Worm (Caenorhabditis elegans): ENCODE results near the gene B0034.2.

Gene B0034.2

ce11 chrII:5931109-5931508, 13.1 kb downstream of the B0034.2 start:
- TF ChIP-seq nhr-25 (tag; optimal IDR thresholded peaks at IDR 0.05) (peak; percentile 62), ama-1 (optimal IDR thresholded peaks at IDR 0.05) (no peak), elt-1 (tag; optimal IDR thresholded peaks at IDR 0.05) (no peak), nhr-10 (tag; optimal IDR thresholded peaks at IDR 0.05) (no peak), mdl-1 (tag; optimal IDR thresholded peaks at IDR 0.05) (no peak), sma-3 (GFP tag; optimal IDR thresholded peaks at IDR 0.05) (peak; percentile 23), lin-11 (tag; optimal IDR thresholded peaks at IDR 0.05) (no peak), C34F6.9 (tag; optimal IDR thresholded peaks at IDR 0.05) (no peak), lin-13 (GFP tag; optimal IDR thresholded peaks at IDR 0.05) (peak; percentile 27), skn-1 (tag; optimal IDR thresholded peaks at IDR 0.05) (no peak), fos-1 (tag; optimal IDR thresholded peaks at IDR 0.05) (peak; percentile 68), unc-55 (GFP tag; optimal IDR thresholded peaks at IDR 0.05) (no peak), blmp-1 (tag; optimal IDR thresholded peaks at IDR 0.05; ENCODE audit: insufficient read depth) (peak; percentile 28), nhr-21 (tag; optimal IDR thresholded peaks at IDR 0.05) (peak; percentile 27), dmd-4 (tag; optimal IDR thresholded peaks at IDR 0.05) (no peak), ztf-11 (tag; optimal IDR thresholded peaks at IDR 0.05) (no peak), nhr-129 (tag; optimal IDR thresholded peaks at IDR 0.05) (peak; percentile 81), nhr-77 (tag; optimal IDR thresholded peaks at IDR 0.05) (no peak), nhr-23 (tag; optimal IDR thresholded peaks at IDR 0.05) (no peak), F13H6.1 (tag; optimal IDR thresholded peaks at IDR 0.05) (peak; percentile 53), mab-5 (tag; optimal IDR thresholded peaks at IDR 0.05) (no peak), alr-1 (tag; optimal IDR thresholded peaks at IDR 0.05) (no peak), crh-2 (tag; optimal IDR thresholded peaks at IDR 0.05) (peak; percentile 51), snpc-4 (tag; optimal IDR thresholded peaks at IDR 0.05) (no peak), sma-9 (GFP tag; optimal IDR thresholded peaks at IDR 0.05) (peak; percentile 32), sma-9 (tag; optimal IDR thresholded peaks at IDR 0.05) (no peak)

- TF ChIP-seq ama-1 (optimal IDR thresholded peaks at IDR 0.05) (no peak), alr-1 (tag; optimal IDR thresholded peaks at IDR 0.05) (no peak), unc-55 (GFP tag; optimal IDR thresholded peaks at IDR 0.05) (no peak), fos-1 (tag; optimal IDR thresholded peaks at IDR 0.05) (peak; percentile 99), skn-1 (tag; optimal IDR thresholded peaks at IDR 0.05) (peak; percentile 81), crh-2 (tag; optimal IDR thresholded peaks at IDR 0.05) (peak; percentile 63), elt-1 (tag; optimal IDR thresholded peaks at IDR 0.05) (no peak), nhr-129 (tag; optimal IDR thresholded peaks at IDR 0.05) (peak; percentile 44), lin-11 (tag; optimal IDR thresholded peaks at IDR 0.05) (no peak), nhr-23 (tag; optimal IDR thresholded peaks at IDR 0.05) (no peak), lsy-2 (tag; optimal IDR thresholded peaks at IDR 0.05) (peak in 1 of 2 experiments; percentile 8), nhr-12 (tag; optimal IDR thresholded peaks at IDR 0.05) (no peak), blmp-1 (tag; optimal IDR thresholded peaks at IDR 0.05; ENCODE audit: insufficient read depth) (no peak), sma-9 (GFP tag; optimal IDR thresholded peaks at IDR 0.05) (peak; percentile 46), sma-9 (tag; optimal IDR thresholded peaks at IDR 0.05) (no peak)
Measured at ce11 chrII:5930095-5930653, 14.0 kb downstream of the B0034.2 start.

DNA sequence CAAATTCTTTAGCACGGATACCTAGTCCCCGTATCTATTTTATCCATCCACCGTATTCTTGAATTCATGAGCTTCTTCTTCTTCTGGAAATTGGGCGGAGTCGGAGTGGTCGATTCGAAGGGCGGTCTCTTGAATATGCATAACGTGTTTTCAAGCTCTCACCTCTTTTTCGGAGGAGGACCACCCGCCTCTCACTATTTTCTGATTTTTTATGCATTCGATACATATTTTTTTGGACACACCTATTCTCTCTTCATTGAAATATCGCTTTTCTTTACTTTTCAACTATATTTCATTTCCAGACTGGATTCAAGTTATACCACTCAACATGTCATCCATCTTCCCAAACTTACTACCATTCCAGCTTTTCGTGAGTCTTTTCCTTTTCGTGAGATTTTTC, 15.7 kb downstream of the B0034.2 start, which contains the start of gene egl-44:
TSS of gene egl-44 (plus strand) at position 301 of the 400 bp plus-strand sequence.
- TF ChIP-seq elt-1 (tag; optimal IDR thresholded peaks at IDR 0.05), result no peak
- TF ChIP-seq nhr-77 (tag; optimal IDR thresholded peaks at IDR 0.05), result no peak
- no peak for TF ChIP-seq nhr-25 (tag; optimal IDR thresholded peaks at IDR 0.05)
- no peak for TF ChIP-seq mab-5 (tag; optimal IDR thresholded peaks at IDR 0.05)

DNA sequence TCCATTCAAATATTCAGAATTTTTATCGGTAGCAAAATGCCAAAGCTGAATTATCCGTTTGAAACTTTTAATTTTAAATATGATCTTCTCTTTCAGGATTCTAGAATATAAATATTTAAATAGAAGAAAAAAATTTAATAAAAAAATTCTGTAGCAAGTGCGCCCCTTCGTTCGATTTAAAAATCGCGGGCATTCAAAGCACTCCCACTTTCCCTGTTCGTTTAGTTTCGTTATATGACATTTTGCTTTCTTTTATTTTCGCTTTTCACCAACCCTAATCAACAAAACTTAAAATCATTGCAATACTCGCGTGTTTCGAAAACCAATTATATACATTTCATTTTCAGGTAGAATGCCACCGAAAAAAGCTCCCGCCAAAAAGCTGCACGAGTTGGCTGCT, 22.5 kb downstream of the B0034.2 start, which contains the start of gene vrk-1:
TSS of gene vrk-1 (plus strand) at position 348 of the 400 bp plus-strand sequence.
- no peak for TF ChIP-seq ztf-1 (GFP tag; conservative IDR thresholded peaks at IDR 0.05)
- TF ChIP-seq ama-1 (optimal IDR thresholded peaks at IDR 0.05), result no peak
- no peak for TF ChIP-seq blmp-1 (tag; optimal IDR thresholded peaks at IDR 0.05; ENCODE audit: insufficient read depth)
- no peak for TF ChIP-seq nhr-129 (tag; optimal IDR thresholded peaks at IDR 0.05)
- TF ChIP-seq mab-5 (tag; optimal IDR thresholded peaks at IDR 0.05), result no peak
- no peak for TF ChIP-seq skn-1 (tag; optimal IDR thresholded peaks at IDR 0.05)
- no peak for TF ChIP-seq elt-3 (tag; optimal IDR thresholded peaks at IDR 0.05)
- no peak for TF ChIP-seq R02D3.7 (tag; optimal IDR thresholded peaks at IDR 0.05)
- no peak for TF ChIP-seq nhr-77 (tag; optimal IDR thresholded peaks at IDR 0.05)
- TF ChIP-seq egl-27 (tag; optimal IDR thresholded peaks at IDR 0.05), result no peak
- TF ChIP-seq F13H6.1 (tag; optimal IDR thresholded peaks at IDR 0.05), result no peak
- no peak for TF ChIP-seq snpc-4 (tag; optimal IDR thresholded peaks at IDR 0.05)
- TF ChIP-seq nhr-10 (tag; optimal IDR thresholded peaks at IDR 0.05), result no peak
- no peak for TF ChIP-seq Y55F3AM.14 (GFP tag; optimal IDR thresholded peaks at IDR 0.05)
- no peak for TF ChIP-seq lin-39 (tag; optimal IDR thresholded peaks at IDR 0.05)
- TF ChIP-seq lin-13 (GFP tag; optimal IDR thresholded peaks at IDR 0.05), result no peak
- TF ChIP-seq nhr-12 (tag; optimal IDR thresholded peaks at IDR 0.05), result no peak

Data from whole organism, L2 larva.